Worm (Caenorhabditis elegans): ENCODE results near the gene C27D6.11.

Gene C27D6.11

DNA sequence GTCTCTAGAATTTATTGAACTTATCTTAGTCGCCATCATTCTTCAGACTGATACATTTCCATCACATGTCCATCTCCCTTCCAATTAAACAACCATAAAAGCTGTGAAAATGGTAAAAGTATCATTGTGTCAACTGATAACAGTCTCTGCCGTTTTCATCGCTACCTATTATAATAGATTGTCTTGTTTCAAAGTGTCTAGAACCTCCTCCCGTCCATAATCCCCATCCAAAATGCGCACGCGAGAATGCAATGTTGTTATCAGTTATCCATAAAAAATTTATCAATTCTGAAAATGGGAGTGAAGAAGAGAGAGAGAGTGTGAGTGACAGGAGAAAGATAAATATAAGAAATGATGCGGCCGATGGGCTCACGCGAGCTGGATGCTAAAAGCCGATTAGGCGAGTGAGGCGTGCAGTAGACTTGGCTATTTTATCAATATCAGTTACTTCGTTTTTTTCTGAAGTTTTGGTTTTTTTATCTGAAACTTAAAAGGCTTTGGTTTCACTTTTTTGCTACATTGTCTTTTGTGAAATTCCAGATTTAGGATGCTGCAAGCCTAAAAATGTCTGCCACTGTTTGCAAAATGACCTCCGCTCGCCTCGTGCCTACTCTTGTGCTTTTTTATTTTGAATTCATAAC lies 41.0 kb upstream of the C27D6.11 start (continued):
- TF ChIP-seq Y79H2A.3 (GFP tag; conservative IDR thresholded peaks at IDR 0.05), result no peak
- no peak for TF ChIP-seq B0019.2 (GFP tag; conservative IDR thresholded peaks at IDR 0.05)
- TF ChIP-seq egl-44 (GFP tag; IDR thresholded peaks at IDR 0.05), result no peak
- no peak for TF ChIP-seq Y53F4B.3 (GFP tag; IDR thresholded peaks at IDR 0.05)
- TF ChIP-seq bed-1 (GFP tag; IDR thresholded peaks at IDR 0.05), result no peak
- no peak for TF ChIP-seq unc-130 (GFP tag; optimal IDR thresholded peaks at IDR 0.05)
- no peak for TF ChIP-seq C06A6.2 (GFP tag; conservative IDR thresholded peaks at IDR 0.05)
- no peak for TF ChIP-seq lsy-27 (tag; optimal IDR thresholded peaks at IDR 0.05; ENCODE audit: borderline replicate concordance, insufficient read depth)
- TF ChIP-seq cebp-1 (GFP tag; IDR thresholded peaks at IDR 0.05), result no peak
- TF ChIP-seq cebp-1 (tag; optimal IDR thresholded peaks at IDR 0.05), result peak; percentile 48
- no peak for TF ChIP-seq ama-1 (optimal IDR thresholded peaks at IDR 0.05)
- TF ChIP-seq ama-1 (GFP tag; optimal IDR thresholded peaks at IDR 0.05), result no peak
- peak; percentile 64 for TF ChIP-seq chd-7 (tag; optimal IDR thresholded peaks at IDR 0.05)
- no peak for TF ChIP-seq F37B4.10 (GFP tag; IDR thresholded peaks at IDR 0.05)
- no peak for TF ChIP-seq F23B12.7 (tag; optimal IDR thresholded peaks at IDR 0.05; ENCODE audit: insufficient read depth)
- TF ChIP-seq dox-1 (GFP tag; IDR thresholded peaks at IDR 0.05), result no peak
- peak; percentile 15 for TF ChIP-seq tlf-1 (GFP tag; optimal IDR thresholded peaks at IDR 0.05)
- peak; percentile 96 for TF ChIP-seq nhr-80 (tag; optimal IDR thresholded peaks at IDR 0.05)
- TF ChIP-seq ztf-18 (tag; optimal IDR thresholded peaks at IDR 0.05), result no peak
- TF ChIP-seq bed-2 (GFP tag; IDR thresholded peaks at IDR 0.05), result no peak
- TF ChIP-seq B0336.3 (GFP tag; IDR thresholded peaks at IDR 0.05), result peak; percentile 45; the same call in 1 of the 2 replicates
- TF ChIP-seq mxl-1 (tag; optimal IDR thresholded peaks at IDR 0.05), result no peak
- no peak for TF ChIP-seq attf-3 (GFP tag; conservative IDR thresholded peaks at IDR 0.05)
- no peak for TF ChIP-seq lsl-1 (GFP tag; optimal IDR thresholded peaks at IDR 0.05)
- no peak for TF ChIP-seq ztf-28 (GFP tag; IDR thresholded peaks at IDR 0.05)
- no peak for TF ChIP-seq athp-1 (tag; optimal IDR thresholded peaks at IDR 0.05)
- no peak for TF ChIP-seq lir-1 (GFP tag; conservative IDR thresholded peaks at IDR 0.05)
- no peak for TF ChIP-seq Y56A3A.18 (GFP tag; IDR thresholded peaks at IDR 0.05)
- no peak for TF ChIP-seq him-1 (tag; optimal IDR thresholded peaks at IDR 0.05)
- TF ChIP-seq snpc-3.4 (tag; optimal IDR thresholded peaks at IDR 0.05), result no peak
- no peak for TF ChIP-seq F57C9.4 (tag; optimal IDR thresholded peaks at IDR 0.05)
- no peak for TF ChIP-seq madf-8 (GFP tag; conservative IDR thresholded peaks at IDR 0.05)
- TF ChIP-seq mes-4 (tag; optimal IDR thresholded peaks at IDR 0.05), result no peak
- no peak for TF ChIP-seq nhr-120 (GFP tag; IDR thresholded peaks at IDR 0.05)
- TF ChIP-seq sptf-2 (GFP tag; optimal IDR thresholded peaks at IDR 0.05), result no peak
- peak; percentile 56 for TF ChIP-seq lin-40 (tag; optimal IDR thresholded peaks at IDR 0.05)
- no peak for TF ChIP-seq ceh-100 (GFP tag; IDR thresholded peaks at IDR 0.05)
- no peak for TF ChIP-seq nfyb-1 (GFP tag; IDR thresholded peaks at IDR 0.05)
- TF ChIP-seq attf-6 (GFP tag; IDR thresholded peaks at IDR 0.05), result no peak
- TF ChIP-seq unc-62 (GFP tag; optimal IDR thresholded peaks at IDR 0.05), result peak; percentile 63
- TF ChIP-seq snpc-1.3 (tag; optimal IDR thresholded peaks at IDR 0.05; ENCODE audit: insufficient read depth), result no peak
- TF ChIP-seq madf-3 (GFP tag; IDR thresholded peaks at IDR 0.05), result no peak
- TF ChIP-seq ceh-58 (GFP tag; IDR thresholded peaks at IDR 0.05), result no peak
- no peak for TF ChIP-seq lin-26 (GFP tag; IDR thresholded peaks at IDR 0.05)
- no peak for TF ChIP-seq snpc-1.1 (tag; optimal IDR thresholded peaks at IDR 0.05; ENCODE audit: insufficient read depth)
